Fruit fly (Drosophila melanogaster): Measurements from ENCODE around the gene CG12278.

Gene CG12278

dm6 chr3R:21090230-21091021 lies 46.6 kb downstream of the CG12278 start:
- 0 out of 3 replicates have a peak, but pooled peaks have one; percentile 36 for TF ChIP-seq ci (GFP tag; IDR thresholded peaks at IDR 0.05)
- no peak for TF ChIP-seq CG2678 (tag; optimal IDR thresholded peaks at IDR 0.05)
- TF ChIP-seq CG6175 (GFP tag; IDR thresholded peaks at IDR 0.05) = no peak
- TF ChIP-seq CG8765 (GFP tag; IDR thresholded peaks at IDR 0.05) = no peak
- no peak for TF ChIP-seq pita (GFP tag; optimal IDR thresholded peaks at IDR 0.05)
- TF ChIP-seq ara (GFP tag; IDR thresholded peaks at IDR 0.05) = no peak
- peak; percentile 51 for TF ChIP-seq Med (GFP tag)
- TF ChIP-seq CG12769 (tag; optimal IDR thresholded peaks at IDR 0.05) = peak; percentile 51
- TF ChIP-seq Pdp1 (GFP tag; optimal IDR thresholded peaks at IDR 0.05) = peak in 1 of 2 experiments; percentile 80
- TF ChIP-seq Ets65A (GFP tag) = peak; percentile 77
- TF ChIP-seq ato (GFP tag; IDR thresholded peaks at IDR 0.05; ENCODE audit: partially characterized antibody) = 0 out of 2 replicates have a peak, but pooled peaks have one; percentile 16
- peak; percentile 7 for TF ChIP-seq sd (tag; optimal IDR thresholded peaks at IDR 0.05)
- no peak for TF ChIP-seq CG7786 (GFP tag; optimal IDR thresholded peaks at IDR 0.05)

- TF ChIP-seq Blimp-1 (GFP tag; optimal IDR thresholded peaks at IDR 0.05) = peak; percentile 60
- TF ChIP-seq exex (tag; optimal IDR thresholded peaks at IDR 0.05) = no peak
- no peak for TF ChIP-seq run (tag; optimal IDR thresholded peaks at IDR 0.05)
- no peak for TF ChIP-seq Ssrp (tag; optimal IDR thresholded peaks at IDR 0.05)
- TF ChIP-seq CG4404 (GFP tag; IDR thresholded peaks at IDR 0.05) = no peak
- 0 out of 4 replicates have a peak, but pooled peaks have one; percentile 36 for TF ChIP-seq chinmo (GFP tag; IDR thresholded peaks at IDR 0.05; ENCODE audit: partially characterized antibody)
- peak; percentile 45 for TF ChIP-seq CG12769 (tag; optimal IDR thresholded peaks at IDR 0.05)
These were observed 47.6 kb downstream of the CG12278 start for dm6 chr3R:21091500-21091899.

- TF ChIP-seq Med (GFP tag) = no peak
- peak; percentile 76 for TF ChIP-seq sd (tag; optimal IDR thresholded peaks at IDR 0.05)
These were observed 48.2 kb downstream of the CG12278 start for dm6 chr3R:21092036-21092435.

- TF ChIP-seq az2 (GFP tag; optimal IDR thresholded peaks at IDR 0.05) (no peak), Hsf (GFP tag; optimal IDR thresholded peaks at IDR 0.05) (peak; percentile 4), CG3838 (GFP tag; optimal IDR thresholded peaks at IDR 0.05) (no peak), CG15073 (GFP tag; optimal IDR thresholded peaks at IDR 0.05) (no peak), CG12299 (tag; optimal IDR thresholded peaks at IDR 0.05) (no peak), unpg (GFP tag; optimal IDR thresholded peaks at IDR 0.05) (peak; percentile 31), CG10654 (GFP tag; optimal IDR thresholded peaks at IDR 0.05) (no peak), Hr3 (GFP tag; optimal IDR thresholded peaks at IDR 0.05) (peak; percentile 1), grau (tag; optimal IDR thresholded peaks at IDR 0.05) (peak; percentile 16), CG3281 (GFP tag; optimal IDR thresholded peaks at IDR 0.05) (no peak), gsb-n (tag; optimal IDR thresholded peaks at IDR 0.05) (no peak), ci (GFP tag; IDR thresholded peaks at IDR 0.05) (0 out of 3 replicates have a peak, but pooled peaks have one; percentile 46), Myb (GFP tag; optimal IDR thresholded peaks at IDR 0.05) (no peak), Antp (GFP tag; optimal IDR thresholded peaks at IDR 0.05) (peak; percentile 4), z (GFP tag; IDR thresholded peaks at IDR 0.05) (no peak), CG12769 (tag; optimal IDR thresholded peaks at IDR 0.05) (peak; percentile 20), Oaz (GFP tag; IDR thresholded peaks at IDR 0.05) (no peak), CG9876 (GFP tag; optimal IDR thresholded peaks at IDR 0.05) (no peak), CG12659 (GFP tag; optimal IDR thresholded peaks at IDR 0.05) (peak; percentile 7), inv (GFP tag; IDR thresholded peaks at IDR 0.05; ENCODE audit: partially characterized antibody) (no peak), CG9437 (GFP tag; optimal IDR thresholded peaks at IDR 0.05) (no peak), sd (tag; optimal IDR thresholded peaks at IDR 0.05) (peak; percentile 16), so (GFP tag; IDR thresholded peaks at IDR 0.05) (no peak), psq (GFP tag; optimal IDR thresholded peaks at IDR 0.05) (no peak), CG15269 (tag; optimal IDR thresholded peaks at IDR 0.05) (peak; percentile 5), CG10959 (GFP tag; IDR thresholded peaks at IDR 0.05) (no peak), CG30403 (GFP tag; optimal IDR thresholded peaks at IDR 0.05) (peak; percentile 5), cad (GFP tag; optimal IDR thresholded peaks at IDR 0.05) (no peak)
These were observed 49.0 kb downstream of the CG12278 start for dm6 chr3R:21092829-21093228.
